Worm (Caenorhabditis elegans) whole organism, late embryonic: ENCODE data around the gene cdh-3.
A peak's percentile ranks its signal among the peaks of the same experiment; 100 is the strongest.

Source experiments
- C08G9.2 ChIP-seq: sonication (generic microtip); optimal IDR thresholded peaks from 2 replicates; lab custom pipeline; 2016; ENCODE audit warnings: mild to moderate bottlenecking, missing genetic modification characterization, moderate library complexity, missing compliant biosample characterization
- K02D7.2 ChIP-seq: sonication (generic microtip); optimal IDR thresholded peaks from 2 replicates; lab custom pipeline; 2017; ENCODE audit warnings: mild to moderate bottlenecking, missing genetic modification characterization, missing compliant biosample characterization
- K09A11.1 ChIP-seq: sonication (generic microtip); optimal IDR thresholded peaks from 2 replicates; lab custom pipeline; 2017; ENCODE audit warnings: antibody characterized with exemption, mild to moderate bottlenecking, missing genetic modification characterization, missing compliant biosample characterization; ENCODE audit not compliant: insufficient read depth
- T23F11.4 ChIP-seq: fragments of 200-800 bp; sonication (Bioruptor generic); optimal IDR thresholded peaks from 2 replicates; lab custom pipeline; 2018; ENCODE audit warnings: mild to moderate bottlenecking, missing genetic modification characterization, missing compliant biosample characterization
- ahr-1 ChIP-seq: sonication (generic microtip); optimal IDR thresholded peaks from 2 replicates; lab custom pipeline; 2016; ENCODE audit warnings: missing genetic modification characterization, missing compliant biosample characterization
- ceh-18 ChIP-seq: sonication (generic microtip); optimal IDR thresholded peaks from 2 replicates; lab custom pipeline; 2016; ENCODE audit warnings: missing genetic modification characterization, missing compliant biosample characterization
- ceh-2 ChIP-seq: sonication (generic microtip); optimal IDR thresholded peaks from 2 replicates; lab custom pipeline; 2016; ENCODE audit warnings: missing genotype, missing genetic modification characterization, missing compliant biosample characterization
- ceh-22 ChIP-seq: sonication (generic microtip); optimal IDR thresholded peaks from 2 replicates; lab custom pipeline; 2017; ENCODE audit warnings: missing biosample characterization, missing genetic modification characterization
- ceh-30 ChIP-seq: fragments of 150-350 bp; optimal IDR thresholded peaks from 2 replicates; lab custom pipeline; 2014; ENCODE audit warnings: missing biosample characterization, missing genetic modification characterization
- ceh-34 ChIP-seq: sonication (generic microtip); optimal IDR thresholded peaks from 2 replicates; lab custom pipeline; 2016; ENCODE audit warnings: mild to moderate bottlenecking, missing genetic modification characterization, missing compliant biosample characterization
- ceh-6 ChIP-seq: fragments of 200-800 bp; sonication (Bioruptor generic); optimal IDR thresholded peaks from 2 replicates; lab custom pipeline; 2018; ENCODE audit warnings: mild to moderate bottlenecking, missing genetic modification characterization, missing compliant biosample characterization
- ceh-9 ChIP-seq: sonication (generic microtip); optimal IDR thresholded peaks from 2 replicates; lab custom pipeline; 2016; ENCODE audit warnings: mild to moderate bottlenecking, missing genetic modification characterization, inconsistent platforms, missing compliant biosample characterization
- dve-1 ChIP-seq: sonication (generic microtip); optimal IDR thresholded peaks from 2 replicates; lab custom pipeline; 2017; ENCODE audit warnings: antibody characterized with exemption, mild to moderate bottlenecking, missing genetic modification characterization, missing compliant biosample characterization
- fax-1 ChIP-seq: sonication (generic microtip); optimal IDR thresholded peaks from 2 replicates; lab custom pipeline; 2016; ENCODE audit warnings: missing genotype, missing genetic modification characterization, missing compliant biosample characterization
- fkh-6 ChIP-seq: sonication (generic microtip); optimal IDR thresholded peaks from 2 replicates; lab custom pipeline; 2016; ENCODE audit warnings: missing genetic modification characterization, missing compliant biosample characterization
- hlh-13 ChIP-seq: fragments of 200-800 bp; sonication (Bioruptor generic); optimal IDR thresholded peaks from 2 replicates; lab custom pipeline; 2018; ENCODE audit warnings: mild to moderate bottlenecking, missing genetic modification characterization, missing compliant biosample characterization
- hlh-8 ChIP-seq: sonication (generic microtip); optimal IDR thresholded peaks from 2 replicates; lab custom pipeline; 2016; ENCODE audit warnings: missing genotype, missing genetic modification characterization, missing compliant biosample characterization
- lim-6 ChIP-seq: sonication (generic microtip); optimal IDR thresholded peaks from 2 replicates; lab custom pipeline; 2016; ENCODE audit warnings: missing genetic modification characterization, missing compliant biosample characterization
- madf-2 ChIP-seq: sonication (generic microtip); optimal IDR thresholded peaks from 2 replicates; lab custom pipeline; 2017; ENCODE audit warnings: missing genetic modification characterization, missing compliant biosample characterization
- nfya-1 ChIP-seq: sonication (generic microtip); optimal IDR thresholded peaks from 2 replicates; lab custom pipeline; 2017; ENCODE audit warnings: missing genetic modification characterization, mild to moderate bottlenecking, missing compliant biosample characterization, antibody characterized with exemption, moderate library complexity
- nhr-11 ChIP-seq: fragments of 150-350 bp; optimal IDR thresholded peaks from 2 replicates; lab custom pipeline; 2014; ENCODE audit warnings: missing biosample characterization, missing genetic modification characterization
- nhr-232 ChIP-seq: sonication (generic microtip); optimal IDR thresholded peaks from 2 replicates; lab custom pipeline; 2016; ENCODE audit warnings: missing genetic modification characterization, missing compliant biosample characterization
- npax-4 ChIP-seq: sonication (generic microtip); optimal IDR thresholded peaks from 2 replicates; lab custom pipeline; 2016; ENCODE audit warnings: missing genetic modification characterization, missing compliant biosample characterization
- odd-2 ChIP-seq: sonication (generic microtip); optimal IDR thresholded peaks from 2 replicates; lab custom pipeline; 2017; ENCODE audit warnings: antibody characterized with exemption, mild to moderate bottlenecking, missing genetic modification characterization, missing compliant biosample characterization
- pag-3 ChIP-seq: sonication (generic microtip); optimal IDR thresholded peaks from 2 replicates; lab custom pipeline; 2016; ENCODE audit warnings: missing compliant biosample characterization, missing genetic modification characterization, borderline replicate concordance
- pax-1 ChIP-seq: fragments of 150-350 bp; optimal IDR thresholded peaks from 2 replicates; lab custom pipeline; 2014; ENCODE audit warnings: missing biosample characterization, missing genetic modification characterization
- pha-2 ChIP-seq: sonication (generic microtip); optimal IDR thresholded peaks from 2 replicates; lab custom pipeline; 2017; ENCODE audit warnings: mild to moderate bottlenecking, missing genetic modification characterization, missing compliant biosample characterization
- pqm-1 ChIP-seq: sonication (generic microtip); optimal IDR thresholded peaks from 2 replicates; lab custom pipeline; 2016; ENCODE audit warnings: missing genetic modification characterization, missing compliant biosample characterization
- pros-1 ChIP-seq: fragments of 150-350 bp; optimal IDR thresholded peaks from 2 replicates; lab custom pipeline; 2014; ENCODE audit warnings: missing biosample characterization, missing genetic modification reagents, missing genetic modification characterization
- rnt-1 ChIP-seq: sonication (generic microtip); optimal IDR thresholded peaks from 2 replicates; lab custom pipeline; 2016; ENCODE audit warnings: missing genetic modification characterization, missing compliant biosample characterization
- sdc-2 ChIP-seq: sonication (generic microtip); optimal IDR thresholded peaks from 2 replicates; lab custom pipeline; 2016; ENCODE audit warnings: missing genotype, missing genetic modification characterization, missing compliant biosample characterization
- sox-2 ChIP-seq: fragments of 200-800 bp; sonication (Bioruptor generic); IDR thresholded peaks from 2 replicates; pipeline ENCODE4 v1.3.6; 2022; ENCODE audit warnings: missing genetic modification reagents, missing genetic modification characterization, missing compliant biosample characterization
- tbx-2 ChIP-seq: sonication (generic microtip); optimal IDR thresholded peaks from 2 replicates; lab custom pipeline; 2016; ENCODE audit warnings: missing genetic modification characterization, missing compliant biosample characterization
- ttx-3 ChIP-seq: sonication (generic microtip); optimal IDR thresholded peaks from 2 replicates; lab custom pipeline; 2016; ENCODE audit warnings: missing genetic modification reagents, missing genetic modification characterization, missing compliant biosample characterization
- unc-55 ChIP-seq: sonication (generic microtip); optimal IDR thresholded peaks from 2 replicates; lab custom pipeline; 2017; ENCODE audit warnings: missing biosample characterization, missing genetic modification reagents, missing genetic modification characterization
- zip-5 ChIP-seq: sonication (generic microtip); optimal IDR thresholded peaks from 2 replicates; lab custom pipeline; 2016; ENCODE audit warnings: missing genetic modification characterization, missing compliant biosample characterization
- ztf-16 ChIP-seq: sonication (generic microtip); optimal IDR thresholded peaks from 2 replicates; lab custom pipeline; 2017; ENCODE audit warnings: missing genetic modification characterization, missing compliant biosample characterization

cdh-3 gene

ce11 chrIII:7784201-7784600, 30.0 kb upstream of the cdh-3 start:
- TF ChIP-seq dve-1 (tag; lab: Kevin White, UChicago) (no peak), ahr-1 (tag; lab: Kevin White, UChicago) (no peak), pag-3 (tag; lab: Kevin White, UChicago) (no peak), fkh-6 (tag; lab: Kevin White, UChicago) (no peak), ceh-34 (tag; lab: Kevin White, UChicago) (no peak), odd-2 (no peak), lim-6 (tag; lab: Kevin White, UChicago) (no peak), K02D7.2 (tag; lab: Kevin White, UChicago) (no peak), tbx-2 (tag; lab: Kevin White, UChicago) (no peak), rnt-1 (tag; lab: Kevin White, UChicago) (no peak), nhr-232 (no peak), ceh-9 (no peak), ceh-30 (tag; lab: Kevin White, UChicago) (no peak), pha-2 (tag; lab: Kevin White, UChicago) (no peak), npax-4 (tag; lab: Kevin White, UChicago) (no peak), nfya-1 (tag; lab: Kevin White, UChicago) (peak; percentile 73), ceh-18 (tag; lab: Kevin White, UChicago) (no peak), madf-2 (tag; lab: Kevin White, UChicago) (no peak), sox-2 (no peak), C08G9.2 (tag; lab: Kevin White, UChicago) (no peak), T23F11.4 (peak; percentile 6), zip-5 (tag; lab: Kevin White, UChicago) (no peak), hlh-8 (tag; lab: Kevin White, UChicago) (peak; percentile 0), K09A11.1 (no peak), ceh-22 (tag; lab: Kevin White, UChicago) (no peak), pax-1 (tag; lab: Kevin White, UChicago) (no peak), ceh-2 (tag; lab: Kevin White, UChicago) (no peak), pqm-1 (tag; lab: Kevin White, UChicago) (no peak), fax-1 (tag; lab: Kevin White, UChicago) (no peak), nhr-11 (tag; lab: Kevin White, UChicago) (no peak), unc-55 (GFP tag; lab: Kevin White, UChicago) (peak; percentile 24), ztf-16 (no peak)

- no peak for TF ChIP-seq ceh-6 (GFP tag; lab: Kevin White, UChicago)
- TF ChIP-seq nhr-232: no peak
- TF ChIP-seq tbx-2 (tag; lab: Kevin White, UChicago): no peak
- TF ChIP-seq pros-1 (tag; lab: Kevin White, UChicago): no peak
- TF ChIP-seq fax-1 (tag; lab: Kevin White, UChicago): no peak
- no peak for TF ChIP-seq madf-2 (tag; lab: Kevin White, UChicago)
- no peak for TF ChIP-seq ahr-1 (tag; lab: Kevin White, UChicago)
- no peak for TF ChIP-seq hlh-13
- no peak for TF ChIP-seq ttx-3 (tag; lab: Kevin White, UChicago)
- TF ChIP-seq unc-55 (GFP tag; lab: Kevin White, UChicago): no peak
- no peak for TF ChIP-seq T23F11.4
Observed at ce11 chrIII:7783354-7783753, 29.1 kb upstream of the cdh-3 start, which contains the start of gene mab-5. Gene mab-5, minus strand, starts transcription at chrIII:7783454.

ce11 chrIII:7780566-7781238, 26.5 kb upstream of the cdh-3 start:
- TF ChIP-seq unc-55 (GFP tag; lab: Kevin White, UChicago) (peak; percentile 70), sdc-2 (tag; lab: Kevin White, UChicago) (no peak), rnt-1 (tag; lab: Kevin White, UChicago) (peak; percentile 62), lim-6 (tag; lab: Kevin White, UChicago) (no peak)
